Worm (Caenorhabditis elegans): ENCODE results near the gene eat-2.

- no peak for TF ChIP-seq mep-1 (tag; optimal IDR thresholded peaks at IDR 0.05)
- TF ChIP-seq snpc-4 (tag; optimal IDR thresholded peaks at IDR 0.05) = no peak
Measured at ce11 chrII:14197499-14198096, 26.1 kb upstream of the eat-2 start, which contains the start of gene ace-4.

Measured in whole organism, mixed stage, embryonic.